Comparison of ENCODE assay signal across 1 worm cellular context in genomic region chrV:4502624-4503023, ce11.
TF ChIP-seq lines count a peak whose summit lies in the region.

No protein-coding gene starts in this region.

TF ChIP-seq in whole organism, L1 larva, 84 proteins besides CTCF, POLR2A, EP300 and RAD21 (continued from another document):
- TF ChIP-seq efl-1 (optimal IDR thresholded peaks at IDR 0.05; lab: Kevin White, UChicago) = no peak
- TF ChIP-seq efl-1 (GFP tag; optimal IDR thresholded peaks at IDR 0.05 in 1 of 2; lab: Kevin White, UChicago) = peak in 1 of 2 experiments; percentile 56
- no peak for TF ChIP-seq nhr-237 (tag; optimal IDR thresholded peaks at IDR 0.05; lab: Kevin White, UChicago)
- TF ChIP-seq rnt-1 (tag; optimal IDR thresholded peaks at IDR 0.05; lab: Kevin White, UChicago) = peak; percentile 64
- TF ChIP-seq unc-130 (tag; optimal IDR thresholded peaks at IDR 0.05; lab: Kevin White, UChicago) = no peak
- no peak for TF ChIP-seq ztf-4 (tag; optimal IDR thresholded peaks at IDR 0.05; lab: Kevin White, UChicago)
- no peak for TF ChIP-seq dsc-1 (tag; optimal IDR thresholded peaks at IDR 0.05; lab: Kevin White, UChicago)
- TF ChIP-seq fkh-8 (tag; optimal IDR thresholded peaks at IDR 0.05; lab: Kevin White, UChicago) = no peak
- peak; percentile 65 for TF ChIP-seq nhr-85 (tag; lab: Kevin White, UChicago)
